Worm (Caenorhabditis elegans) whole organism, early embryonic: Measurements from ENCODE around the gene ptr-24.
A peak's percentile ranks its signal among the peaks of the same experiment; 100 is the strongest.

ENCODE experiments used
- B0310.2 ChIP-seq: sonication (generic microtip); optimal IDR thresholded peaks from 2 replicates; lab custom pipeline; 2016; ENCODE audit warnings: mild to moderate bottlenecking, missing genetic modification characterization, missing compliant biosample characterization
- F13C5.2 ChIP-seq: sonication (generic microtip); optimal IDR thresholded peaks from 2 replicates; lab custom pipeline; 2017; ENCODE audit warnings: mild to moderate bottlenecking, missing genetic modification characterization, inconsistent platforms, missing compliant biosample characterization
- aly-1 ChIP-seq: sonication (generic microtip); optimal IDR thresholded peaks from 2 replicates; lab custom pipeline; 2016; ENCODE audit warnings: missing genetic modification characterization, missing compliant biosample characterization
- ama-1 ChIP-seq: fragments of 150-350 bp; optimal IDR thresholded peaks from 2 replicates; lab custom pipeline; 2014
- ceh-13 ChIP-seq: fragments of 200-800 bp; sonication (Bioruptor generic); optimal IDR thresholded peaks from 2 replicates; lab custom pipeline; 2018; ENCODE audit warnings: mild to moderate bottlenecking, missing genetic modification characterization, missing compliant biosample characterization
- ceh-36 ChIP-seq: sonication (generic microtip); optimal IDR thresholded peaks from 2 replicates; lab custom pipeline; 2016; ENCODE audit warnings: missing genetic modification characterization, inconsistent platforms, missing compliant biosample characterization
- ets-7 ChIP-seq: sonication (generic microtip); optimal IDR thresholded peaks from 2 replicates; lab custom pipeline; 2016; ENCODE audit warnings: missing genotype, missing genetic modification characterization, missing compliant biosample characterization
- flt-1 ChIP-seq: fragments of 200-800 bp; sonication (Bioruptor generic); IDR thresholded peaks from 2 replicates; pipeline ENCODE4 v1.3.6; 2022; ENCODE audit warnings: missing genetic modification characterization, missing compliant biosample characterization
- hmbx-1 ChIP-seq: sonication (generic microtip); optimal IDR thresholded peaks from 2 replicates; lab custom pipeline; 2016; ENCODE audit warnings: mild to moderate bottlenecking, missing genetic modification characterization, missing compliant biosample characterization
- hmg-4 ChIP-seq: fragments of 200-800 bp; sonication (Bioruptor generic); optimal IDR thresholded peaks from 2 replicates; lab custom pipeline; 2018; ENCODE audit warnings: mild to moderate bottlenecking, missing genetic modification characterization, missing compliant biosample characterization
- hnd-1 ChIP-seq: sonication (generic microtip); optimal IDR thresholded peaks from 2 replicates; lab custom pipeline; 2016; ENCODE audit warnings: missing genetic modification characterization, missing compliant biosample characterization
- pes-1 ChIP-seq: fragments of 200-800 bp; sonication (Bioruptor generic); IDR thresholded peaks from 2 replicates; pipeline ENCODE4 v1.3.6; 2022; ENCODE audit warnings: missing genetic modification reagents, missing genetic modification characterization, missing compliant biosample characterization
- scrt-1 ChIP-seq: fragments of 200-800 bp; sonication (Bioruptor generic); IDR thresholded peaks from 2 replicates; pipeline ENCODE4 v1.3.6; 2022; ENCODE audit warnings: missing genetic modification characterization, missing compliant biosample characterization
- sea-1 ChIP-seq: fragments of 200-800 bp; sonication (Bioruptor generic); conservative IDR thresholded peaks from 2 replicates; pipeline ENCODE4 v1.3.6; 2022; ENCODE audit warnings: missing genetic modification characterization, missing compliant biosample characterization
- tbx-11 ChIP-seq: fragments of 200-800 bp; sonication (Bioruptor generic); IDR thresholded peaks from 2 replicates; pipeline ENCODE4 v1.3.6; 2022; ENCODE audit warnings: missing genetic modification characterization, missing compliant biosample characterization
- tbx-37 ChIP-seq: fragments of 200-800 bp; sonication (Bioruptor generic); conservative IDR thresholded peaks from 2 replicates; pipeline ENCODE4 v1.3.6; 2022; ENCODE audit warnings: missing genetic modification reagents, missing genetic modification characterization, missing compliant biosample characterization
- tra-4 ChIP-seq: sonication (generic microtip); optimal IDR thresholded peaks from 2 replicates; lab custom pipeline; 2017; ENCODE audit warnings: missing genetic modification characterization, missing compliant biosample characterization

The ptr-24 gene

DNA sequence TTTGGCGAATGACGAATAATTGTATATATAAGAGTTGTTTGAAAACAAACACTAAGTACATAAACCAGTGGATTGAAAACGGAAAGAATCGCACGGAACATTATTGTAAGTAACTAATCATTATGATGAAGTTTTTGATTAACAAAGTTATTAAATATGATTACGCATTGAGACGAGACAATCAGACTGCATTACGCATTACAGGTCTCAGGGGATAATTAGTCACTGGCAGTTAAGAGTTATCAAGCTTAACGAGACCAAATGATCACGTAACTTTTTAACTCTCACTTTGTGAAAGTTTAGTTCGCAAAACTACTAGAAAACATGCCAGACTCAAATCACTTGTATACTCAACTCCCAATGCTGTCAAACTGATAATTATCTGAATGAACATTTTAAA, 34.5 kb upstream of the ptr-24 start, which contains the start of gene srd-42:
srd-42 (minus strand) TSS at position 101 of the 400 bp plus-strand sequence.
- no peak for TF ChIP-seq tra-4
- no peak for TF ChIP-seq hmbx-1 (tag; lab: Kevin White, UChicago)
- no peak for TF ChIP-seq ets-7 (tag; lab: Kevin White, UChicago)
- TF ChIP-seq pes-1 (GFP tag; lab: Robert Waterston, UW), result no peak
- no peak for TF ChIP-seq sea-1 (GFP tag; lab: Robert Waterston, UW)
- no peak for TF ChIP-seq ama-1 (lab: Kevin White, UChicago)
- no peak for TF ChIP-seq F13C5.2 (tag; lab: Kevin White, UChicago)
- TF ChIP-seq tbx-37, result no peak
- TF ChIP-seq aly-1 (tag; lab: Kevin White, UChicago), result no peak
- no peak for TF ChIP-seq ceh-13 (GFP tag; lab: Kevin White, UChicago)
- TF ChIP-seq B0310.2 (tag; lab: Kevin White, UChicago), result no peak
- no peak for TF ChIP-seq scrt-1
- TF ChIP-seq flt-1, result no peak
- TF ChIP-seq tbx-11 (GFP tag; lab: Robert Waterston, UW), result no peak
- no peak for TF ChIP-seq hnd-1 (tag; lab: Kevin White, UChicago)
- TF ChIP-seq ceh-36 (tag; lab: Kevin White, UChicago), result no peak
- TF ChIP-seq hmg-4 (GFP tag; lab: Kevin White, UChicago), result no peak

- no peak for TF ChIP-seq F13C5.2 (tag; lab: Kevin White, UChicago)
- TF ChIP-seq tra-4, result no peak
- no peak for TF ChIP-seq flt-1
- no peak for TF ChIP-seq tbx-37
- TF ChIP-seq ama-1 (lab: Kevin White, UChicago), result no peak
- no peak for TF ChIP-seq B0310.2 (tag; lab: Kevin White, UChicago)
- no peak for TF ChIP-seq pes-1 (GFP tag; lab: Robert Waterston, UW)
- TF ChIP-seq hmg-4 (GFP tag; lab: Kevin White, UChicago), result no peak
- TF ChIP-seq tbx-11 (GFP tag; lab: Robert Waterston, UW), result no peak
- TF ChIP-seq sea-1 (GFP tag; lab: Robert Waterston, UW), result no peak
Observed at ce11 chrX:13305779-13306178, 32.0 kb upstream of the ptr-24 start, which contains the start of gene srd-43. Gene srd-43, minus strand, starts transcription at chrX:13305844.

DNA sequence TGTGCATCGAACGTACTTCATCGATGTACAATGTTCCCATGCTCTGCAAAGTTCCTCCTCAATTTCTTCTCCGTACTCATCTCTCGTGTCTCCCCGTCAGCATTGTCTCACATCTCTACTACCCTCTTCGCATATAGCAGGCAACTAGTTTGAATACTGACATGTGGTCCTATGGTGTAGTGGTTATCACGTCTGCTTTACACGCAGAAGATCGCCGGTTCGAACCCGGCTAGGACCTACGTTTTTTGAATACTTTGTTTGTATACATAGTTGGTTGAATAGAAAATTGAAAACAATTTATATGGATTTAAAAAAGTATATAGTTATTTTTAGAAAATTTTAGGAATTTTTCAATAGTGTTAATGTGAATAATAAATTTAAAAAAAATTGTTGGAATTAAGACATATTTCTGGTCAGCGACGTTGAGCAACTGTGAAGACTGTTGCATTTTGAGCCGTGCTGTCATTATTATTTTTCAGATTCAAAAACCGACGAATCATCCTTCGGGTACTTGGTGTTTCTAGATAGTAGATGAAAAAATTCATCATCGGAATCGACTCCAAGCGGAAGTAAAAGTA, 30.9 kb upstream of the ptr-24 start:
- TF ChIP-seq ceh-36 (tag; lab: Kevin White, UChicago) (peak; percentile 94), tbx-11 (GFP tag; lab: Robert Waterston, UW) (peak; percentile 97), hnd-1 (tag; lab: Kevin White, UChicago) (peak; percentile 89), hmg-4 (GFP tag; lab: Kevin White, UChicago) (no peak), tra-4 (peak; percentile 90), aly-1 (tag; lab: Kevin White, UChicago) (peak; percentile 85), ceh-13 (GFP tag; lab: Kevin White, UChicago) (peak; percentile 92), ama-1 (lab: Kevin White, UChicago) (no peak), flt-1 (peak; percentile 95), tbx-37 (peak; percentile 95), ets-7 (tag; lab: Kevin White, UChicago) (peak; percentile 73), pes-1 (GFP tag; lab: Robert Waterston, UW) (peak; percentile 95), scrt-1 (peak; percentile 95), hmbx-1 (tag; lab: Kevin White, UChicago) (peak; percentile 86), B0310.2 (tag; lab: Kevin White, UChicago) (peak; percentile 80), sea-1 (GFP tag; lab: Robert Waterston, UW) (peak; percentile 93), F13C5.2 (tag; lab: Kevin White, UChicago) (peak; percentile 94)

DNA sequence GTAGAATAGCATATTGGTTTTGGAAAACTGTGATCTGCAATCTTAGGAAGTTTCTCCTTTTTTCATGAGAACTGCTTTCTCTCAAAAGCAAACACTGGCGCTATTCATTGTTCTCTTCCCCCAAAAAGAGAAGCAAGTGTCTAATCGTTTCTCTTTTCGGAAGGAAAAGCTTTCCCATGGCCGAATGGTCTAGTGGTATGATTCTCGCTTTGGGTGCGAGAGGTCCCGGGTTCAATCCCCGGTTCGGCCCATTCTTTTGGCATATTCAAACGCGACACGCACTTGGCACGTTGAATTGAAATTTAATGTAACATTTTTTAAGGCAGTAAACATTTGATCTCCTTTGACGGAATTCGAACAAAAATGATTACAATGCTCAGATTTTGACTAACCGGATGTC, 30.0 kb upstream of the ptr-24 start:
- TF ChIP-seq tbx-37, result no peak
- TF ChIP-seq pes-1 (GFP tag; lab: Robert Waterston, UW), result 0 out of 2 replicates have a peak, but pooled peaks have one; percentile 21
- no peak for TF ChIP-seq hnd-1 (tag; lab: Kevin White, UChicago)

ce11 chrX:13308745-13309144, 29.1 kb upstream of the ptr-24 start, which contains the start of gene srxa-8:
Gene srxa-8, minus strand, starts transcription at chrX:13308845.
- TF ChIP-seq hmg-4 (GFP tag; lab: Kevin White, UChicago) (no peak), pes-1 (GFP tag; lab: Robert Waterston, UW) (no peak), tra-4 (no peak), ets-7 (tag; lab: Kevin White, UChicago) (no peak), sea-1 (GFP tag; lab: Robert Waterston, UW) (no peak)

DNA sequence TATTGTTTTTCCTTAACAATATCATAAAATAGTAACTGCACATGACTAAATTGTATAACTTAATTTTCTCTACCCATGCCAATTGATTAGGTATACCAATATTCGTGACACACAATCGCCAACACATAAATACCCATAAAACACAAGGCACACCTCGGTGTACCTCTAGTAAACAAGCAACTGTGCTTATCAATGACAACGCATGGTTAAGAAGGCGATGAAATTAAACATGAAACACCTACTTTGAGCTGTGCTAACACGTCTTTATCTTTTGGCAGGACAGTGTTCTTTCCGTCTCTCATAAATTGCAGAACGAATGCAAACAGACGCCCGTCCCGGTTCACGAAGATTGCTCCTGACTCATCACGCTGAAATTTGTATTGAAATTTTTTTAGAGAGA, 27.1 kb upstream of the ptr-24 start:
- TF ChIP-seq aly-1 (tag; lab: Kevin White, UChicago), result no peak
- no peak for TF ChIP-seq B0310.2 (tag; lab: Kevin White, UChicago)
- TF ChIP-seq scrt-1, result no peak
- TF ChIP-seq ama-1 (lab: Kevin White, UChicago), result no peak
- no peak for TF ChIP-seq tbx-37

ce11 chrX:13311641-13312423, 26.0 kb upstream of the ptr-24 start, which contains the start of gene F46G10.1:
Gene F46G10.1, minus strand, starts transcription at chrX:13311755.
- TF ChIP-seq hmbx-1 (tag; lab: Kevin White, UChicago), result no peak
- no peak for TF ChIP-seq tbx-11 (GFP tag; lab: Robert Waterston, UW)
